Fruit fly (Drosophila melanogaster): ENCODE measurements around the gene CG33272.

Gene CG33272

DNA sequence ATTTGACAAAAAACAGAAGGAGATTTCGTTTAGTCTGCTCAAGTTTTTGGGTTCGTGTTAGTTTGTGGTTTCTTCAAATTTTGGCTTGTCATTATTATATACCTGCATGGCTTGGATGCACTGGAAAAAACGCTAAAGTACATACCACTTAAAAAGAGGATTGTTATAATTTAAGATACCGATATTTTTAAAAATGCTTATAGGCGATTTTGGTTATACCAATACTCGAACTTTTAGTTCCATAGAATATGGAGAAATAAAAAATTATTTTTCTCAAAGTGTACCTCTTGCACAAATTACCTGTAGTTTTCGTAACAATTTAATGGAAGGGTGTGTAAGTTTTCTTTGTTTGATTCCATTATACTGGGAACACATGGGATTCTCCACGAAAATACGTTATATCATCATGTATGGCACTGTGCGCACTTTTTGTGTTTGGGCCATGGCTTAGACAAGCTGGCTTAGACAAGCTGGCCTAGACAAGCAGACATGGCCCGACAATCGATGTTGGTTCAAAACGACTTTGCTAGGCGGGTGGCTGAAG lies 44.9 kb downstream of the CG33272 start, which contains the start of gene Fum3 (continued):
- no peak for TF ChIP-seq wek (GFP tag; optimal IDR thresholded peaks at IDR 0.05)
- peak; percentile 15 for TF ChIP-seq CoRest (tag; optimal IDR thresholded peaks at IDR 0.05)
- peak; percentile 59 for TF ChIP-seq CG7271 (tag; optimal IDR thresholded peaks at IDR 0.05)
- TF ChIP-seq vvl (GFP tag; IDR thresholded peaks at IDR 0.05): peak; percentile 6; the same call in 1 of the 2 replicates
